ENCODE assay signal across 1 fruit fly cellular context in genomic region chr2L:8949919-8950722, dm6.
TF ChIP-seq lines count a peak whose summit lies in the region.

No protein-coding gene starts in this region.

TF ChIP-seq in whole organism, embryonic, 481 proteins besides CTCF, POLR2A, EP300 and RAD21 (continued from another document):
- no peak for TF ChIP-seq cas (GFP tag; IDR thresholded peaks at IDR 0.05; lab: Robert Waterston, UW)
- TF ChIP-seq Hey (tag; optimal IDR thresholded peaks at IDR 0.05; lab: Kevin White, UChicago): no peak
- TF ChIP-seq BEAF-32 (GFP tag; optimal IDR thresholded peaks at IDR 0.05; lab: Kevin White, UChicago): no peak
- peak; percentile 29; the same call in 1 of the 2 replicates for TF ChIP-seq Awh (GFP tag; IDR thresholded peaks at IDR 0.05; lab: Robert Waterston, UW)
- TF ChIP-seq HLH3B (GFP tag; IDR thresholded peaks at IDR 0.05; lab: Robert Waterston, UW): no peak
- no peak for TF ChIP-seq sima (GFP tag; optimal IDR thresholded peaks at IDR 0.05; lab: Kevin White, UChicago)
